Fruit fly (Drosophila melanogaster): Measurements from ENCODE around the gene mdu.

DNA sequence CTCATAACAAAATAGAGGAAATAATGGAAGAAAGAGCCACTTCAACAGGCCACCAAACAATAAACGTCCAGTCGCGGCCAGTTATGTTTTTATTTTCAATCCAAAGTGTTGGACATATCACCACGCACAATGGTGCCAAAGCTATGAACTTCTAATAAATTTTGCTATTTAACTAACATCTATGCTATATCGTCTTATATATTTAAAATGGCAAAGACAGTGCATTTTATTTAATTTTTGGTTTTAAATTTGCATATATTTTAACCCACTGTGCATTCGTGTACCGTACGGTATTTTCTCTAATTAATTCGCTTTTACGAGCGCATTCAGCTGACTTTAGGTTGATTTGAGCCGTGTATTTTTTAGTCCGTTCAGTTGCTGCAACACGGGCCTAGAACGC, 42.6 kb upstream of the mdu start, which contains the start of gene CG15927:
- TF ChIP-seq psq (optimal IDR thresholded peaks at IDR 0.05) (no peak), Sin3A (optimal IDR thresholded peaks at IDR 0.05) (no peak)
